Worm (Caenorhabditis elegans) whole organism, young adult: ENCODE results near the gene glod-4.

ENCODE experiments used
- C06A6.2 ChIP-seq: fragments of 200-800 bp; sonication (Bioruptor generic); conservative IDR thresholded peaks from 2 replicates; pipeline ENCODE4 v1.3.6; 2022; ENCODE audit warnings: missing genetic modification characterization, missing compliant biosample characterization
- D2030.7 ChIP-seq: fragments of 200-800 bp; sonication (Bioruptor generic); IDR thresholded peaks from 2 replicates; pipeline ENCODE4 v1.3.6; 2022; ENCODE audit warnings: missing genetic modification reagents, missing genetic modification characterization, missing compliant biosample characterization
- F10E7.11 ChIP-seq: sonication (generic microtip); optimal IDR thresholded peaks from 2 replicates; lab custom pipeline; 2017; ENCODE audit warnings: mild to moderate bottlenecking, missing genetic modification characterization, moderate library complexity, missing compliant biosample characterization
- F37B4.10 ChIP-seq: fragments of 200-800 bp; sonication (Bioruptor generic); IDR thresholded peaks from 2 replicates; pipeline ENCODE4 v1.3.6; 2022; ENCODE audit warnings: missing genetic modification characterization, missing compliant biosample characterization
- F52B5.7 ChIP-seq: sonication (generic microtip); optimal IDR thresholded peaks from 2 replicates; lab custom pipeline; 2016; ENCODE audit warnings: mild to moderate bottlenecking, missing genetic modification characterization, missing compliant biosample characterization
- K11D2.4 ChIP-seq: fragments of 200-800 bp; sonication (Bioruptor generic); IDR thresholded peaks from 2 replicates; pipeline ENCODE4 v1.3.6; 2022; ENCODE audit warnings: missing genetic modification reagents, missing genetic modification characterization, missing compliant biosample characterization
- T26A5.8 ChIP-seq: sonication (generic microtip); optimal IDR thresholded peaks from 2 replicates; lab custom pipeline; 2016; ENCODE audit warnings: missing genetic modification characterization, missing compliant biosample characterization
- Y53G8AR.9 ChIP-seq: fragments of 200-800 bp; sonication (Bioruptor generic); conservative IDR thresholded peaks from 2 replicates; pipeline ENCODE4 v1.3.6; 2022; ENCODE audit warnings: missing genetic modification reagents, missing genetic modification characterization, missing compliant biosample characterization
- ama-1 ChIP-seq, 3 experiments: fragments of 150-350 bp in 1 of 3; sonication (generic microtip) in 2 of 3; optimal IDR thresholded peaks; 2 replicates each; lab custom pipeline; 2014 to 2018; ENCODE audit warnings: missing biosample characterization in 2 of 3, missing genetic modification characterization in 2 of 3, missing genetic modification reagents in 2 of 3
- aptf-2 ChIP-seq: fragments of 200-800 bp; sonication (Bioruptor generic); conservative IDR thresholded peaks from 2 replicates; pipeline ENCODE4 v1.3.6; 2022; ENCODE audit warnings: missing genetic modification reagents, missing genetic modification characterization, missing compliant biosample characterization
- attf-6 ChIP-seq: fragments of 200-800 bp; sonication (Bioruptor generic); IDR thresholded peaks from 2 replicates; pipeline ENCODE4 v1.3.6; 2022; ENCODE audit warnings: missing genetic modification reagents, missing genetic modification characterization, missing compliant biosample characterization
- chd-7 ChIP-seq: sonication (generic microtip); optimal IDR thresholded peaks from 2 replicates; lab custom pipeline; 2016; ENCODE audit warnings: mild to moderate bottlenecking, missing genetic modification characterization, moderate library complexity, missing compliant biosample characterization
- die-1 ChIP-seq: sonication (generic microtip); optimal IDR thresholded peaks from 2 replicates; lab custom pipeline; 2016; ENCODE audit warnings: missing genotype, mild to moderate bottlenecking, missing genetic modification characterization, missing compliant biosample characterization
- dox-1 ChIP-seq: fragments of 200-800 bp; sonication (Bioruptor generic); IDR thresholded peaks from 2 replicates; pipeline ENCODE4 v1.3.6; 2022; ENCODE audit warnings: missing genetic modification reagents, missing genetic modification characterization, missing compliant biosample characterization
- efl-1 ChIP-seq: fragments of 150-350 bp; optimal IDR thresholded peaks from 2 replicates; lab custom pipeline; 2014; ENCODE audit warnings: missing biosample characterization, missing genetic modification reagents, missing genetic modification characterization
- gei-17 ChIP-seq: fragments of 200-800 bp; sonication (Bioruptor generic); optimal IDR thresholded peaks from 2 replicates; lab custom pipeline; 2018; ENCODE audit warnings: mild to moderate bottlenecking, missing genetic modification characterization, missing compliant biosample characterization
- him-1 ChIP-seq: sonication (generic microtip); optimal IDR thresholded peaks from 2 replicates; lab custom pipeline; 2016; ENCODE audit warnings: missing genotype, missing genetic modification reagents, missing genetic modification characterization, missing compliant biosample characterization
- lir-1 ChIP-seq: fragments of 200-800 bp; sonication (Bioruptor generic); conservative IDR thresholded peaks from 2 replicates; pipeline ENCODE4 v1.3.6; 2022; ENCODE audit warnings: missing genetic modification reagents, missing genetic modification characterization, missing compliant biosample characterization
- lsy-27 ChIP-seq: sonication (generic microtip); optimal IDR thresholded peaks from 2 replicates; lab custom pipeline; 2017; ENCODE audit warnings: missing genetic modification characterization, mild to moderate bottlenecking, missing compliant biosample characterization, antibody characterized with exemption, missing genotype, borderline replicate concordance; ENCODE audit not compliant: insufficient read depth
- madf-10 ChIP-seq: sonication (generic microtip); optimal IDR thresholded peaks from 2 replicates; lab custom pipeline; 2016; ENCODE audit warnings: mild to moderate bottlenecking, missing genetic modification characterization, missing compliant biosample characterization
- madf-8 ChIP-seq: fragments of 200-800 bp; sonication (Bioruptor generic); conservative IDR thresholded peaks from 2 replicates; pipeline ENCODE4 v1.3.6; 2022; ENCODE audit warnings: missing genetic modification reagents, missing genetic modification characterization, missing compliant biosample characterization
- nhr-27 ChIP-seq: fragments of 200-800 bp; sonication (Bioruptor generic); optimal IDR thresholded peaks from 2 replicates; lab custom pipeline; 2018; ENCODE audit warnings: mild to moderate bottlenecking, missing genetic modification characterization, moderate library complexity, missing compliant biosample characterization
- nhr-90 ChIP-seq: sonication (generic microtip); optimal IDR thresholded peaks from 2 replicates; lab custom pipeline; 2016; ENCODE audit warnings: missing genotype, mild to moderate bottlenecking, missing genetic modification characterization, missing compliant biosample characterization
- pbrm-1 ChIP-seq: fragments of 200-800 bp; sonication (Bioruptor generic); IDR thresholded peaks from 2 replicates; pipeline ENCODE4 v1.3.6; 2022; ENCODE audit warnings: missing genetic modification reagents, missing genetic modification characterization, missing compliant biosample characterization
- rcor-1 ChIP-seq: fragments of 200-800 bp; sonication (Bioruptor generic); IDR thresholded peaks from 2 replicates; pipeline ENCODE4 v1.3.6; 2022; ENCODE audit warnings: missing genetic modification reagents, missing genetic modification characterization, missing compliant biosample characterization
- rpc-1 ChIP-seq, 2 experiments: fragments of 150-350 bp in 1 of 2; sonication (generic microtip) in 1 of 2; optimal IDR thresholded peaks; 2 replicates each; lab custom pipeline; 2014 to 2018; ENCODE audit warnings: missing biosample characterization in 1 of 2, missing genetic modification characterization in 1 of 2, missing genetic modification reagents in 1 of 2, missing genotype in 1 of 2
- sea-2 ChIP-seq: fragments of 200-800 bp; sonication (Bioruptor generic); IDR thresholded peaks from 2 replicates; pipeline ENCODE4 v1.3.6; 2022; ENCODE audit warnings: missing genetic modification characterization, missing compliant biosample characterization
- snpc-1.3 ChIP-seq: sonication (generic microtip); optimal IDR thresholded peaks from 2 replicates; lab custom pipeline; 2017; ENCODE audit warnings: missing genetic modification characterization, mild to moderate bottlenecking, missing compliant biosample characterization, antibody characterized with exemption, moderate library complexity, missing genotype, missing genetic modification reagents; ENCODE audit not compliant: insufficient read depth
- somi-1 ChIP-seq: fragments of 200-800 bp; sonication (Bioruptor generic); optimal IDR thresholded peaks from 2 replicates; lab custom pipeline; 2018; ENCODE audit warnings: mild to moderate bottlenecking, missing genetic modification characterization, missing compliant biosample characterization
- tbp1 ChIP-seq: fragments of 200-800 bp; sonication (Bioruptor generic); optimal IDR thresholded peaks from 2 replicates; lab custom pipeline; 2018; ENCODE audit warnings: mild to moderate bottlenecking, missing genetic modification characterization, missing compliant biosample characterization
- xnd-1 ChIP-seq: sonication (generic microtip); optimal IDR thresholded peaks from 2 replicates; lab custom pipeline; 2016; ENCODE audit warnings: missing genotype, missing genetic modification reagents, missing genetic modification characterization, missing compliant biosample characterization
- ztf-18 ChIP-seq: sonication (generic microtip); optimal IDR thresholded peaks from 2 replicates; lab custom pipeline; 2016; ENCODE audit warnings: missing genotype, mild to moderate bottlenecking, missing genetic modification characterization, missing compliant biosample characterization
- ztf-22 ChIP-seq: fragments of 200-800 bp; sonication (Bioruptor generic); optimal IDR thresholded peaks from 2 replicates; lab custom pipeline; 2018; ENCODE audit warnings: mild to moderate bottlenecking, missing genetic modification characterization, moderate library complexity, missing compliant biosample characterization
- ztf-3 ChIP-seq: fragments of 200-800 bp; sonication (Bioruptor generic); optimal IDR thresholded peaks from 2 replicates; lab custom pipeline; 2018; ENCODE audit warnings: mild to moderate bottlenecking, missing genetic modification characterization, missing compliant biosample characterization
- ztf-6 ChIP-seq: fragments of 200-800 bp; sonication (Bioruptor generic); IDR thresholded peaks from 2 replicates; pipeline ENCODE4 v1.3.6; 2022; ENCODE audit warnings: missing genetic modification reagents, missing genetic modification characterization, missing compliant biosample characterization

The glod-4 gene

DNA sequence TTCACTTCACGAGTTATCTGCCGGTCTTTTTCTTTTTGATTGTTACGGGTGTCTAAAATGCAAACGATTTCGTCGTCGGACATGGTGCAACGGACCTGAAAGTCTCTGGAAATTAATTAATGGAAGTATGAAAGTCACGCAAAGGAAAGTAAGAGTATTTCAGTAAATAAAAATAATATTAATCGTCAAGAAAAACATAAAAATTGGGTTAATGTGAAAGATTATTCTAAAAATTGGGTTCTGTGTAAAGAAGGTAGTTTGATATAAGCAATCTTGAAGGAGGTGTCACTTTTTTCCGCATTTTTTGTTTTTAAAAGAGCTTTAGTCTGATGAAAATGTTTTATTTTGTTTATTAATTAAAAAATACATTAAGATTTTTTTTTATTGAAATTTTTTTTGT, 3.9 kb downstream of the glod-4 start, which contains the start of gene C16C10.9:
Gene C16C10.9, minus strand, starts transcription at position 101 of the 400 bp plus-strand sequence.
- TF ChIP-seq F10E7.11 (tag; lab: Kevin White, UChicago) = no peak

DNA sequence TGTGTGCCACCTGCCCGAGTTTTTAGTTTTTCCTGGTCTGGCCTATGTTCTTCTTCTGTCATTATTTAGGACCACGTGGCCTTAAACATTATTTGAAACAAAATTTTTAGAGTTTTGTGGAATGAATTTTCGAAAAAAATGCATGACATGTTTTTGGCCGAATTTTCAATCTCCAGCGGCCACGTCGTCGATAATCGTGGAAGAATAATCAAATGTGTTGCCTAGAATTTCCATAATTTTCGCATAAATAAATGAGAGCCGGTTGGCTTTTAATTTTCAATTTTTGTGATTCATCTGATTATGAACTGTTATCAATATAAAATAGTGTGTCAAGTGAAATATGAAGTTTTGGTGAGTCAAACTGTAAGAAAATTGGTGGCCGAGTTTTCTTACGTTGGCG, 7.5 kb downstream of the glod-4 start, which contains the start of gene C01G12.16:
Gene C01G12.16, plus strand, starts transcription at position 301 of the 400 bp plus-strand sequence.
- TF ChIP-seq ztf-18 (no peak), tbp1 (GFP tag; lab: Kevin White, UChicago) (no peak), ama-1 (optimal IDR thresholded peaks at IDR 0.05; lab: Kevin White, UChicago) (no peak), ama-1 (GFP tag; optimal IDR thresholded peaks at IDR 0.05; lab: Kevin White, UChicago) (no peak), somi-1 (no peak)

DNA sequence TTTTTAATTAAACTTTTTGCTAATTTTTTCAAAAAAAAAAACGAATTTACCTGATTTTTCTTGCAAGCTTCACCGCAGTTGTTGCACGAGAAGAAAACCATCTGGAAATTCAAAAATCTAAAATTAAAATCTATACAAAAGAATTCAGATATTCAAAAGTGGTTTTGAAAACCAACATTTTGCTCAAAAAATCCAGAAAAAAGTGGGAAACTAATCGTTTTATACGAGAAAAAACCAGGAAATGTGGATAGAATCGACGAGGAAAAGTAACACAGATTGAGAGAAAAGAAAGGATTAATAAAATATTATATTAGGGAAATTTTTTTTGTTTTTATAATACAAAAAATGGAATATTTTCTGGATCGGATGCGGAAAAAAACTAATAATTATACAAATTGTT, 10.7 kb downstream of the glod-4 start, which contains the start of gene C16C10.8:
Gene C16C10.8, minus strand, starts transcription at position 101 of the 400 bp plus-strand sequence.
- TF ChIP-seq chd-7 (tag; lab: Kevin White, UChicago) (no peak), efl-1 (GFP tag; lab: Kevin White, UChicago) (no peak), ama-1 (optimal IDR thresholded peaks at IDR 0.05; lab: Kevin White, UChicago) (no peak), ama-1 (GFP tag; optimal IDR thresholded peaks at IDR 0.05; lab: Kevin White, UChicago) (no peak), aptf-2 (GFP tag; lab: Robert Waterston, UW) (no peak), lir-1 (GFP tag; lab: Robert Waterston, UW) (no peak), nhr-27 (no peak), ztf-3 (GFP tag; lab: Kevin White, UChicago) (no peak), madf-8 (GFP tag; lab: Robert Waterston, UW) (no peak), D2030.7 (GFP tag; lab: Robert Waterston, UW) (no peak), F37B4.10 (no peak), dox-1 (GFP tag; lab: Robert Waterston, UW) (no peak), rpc-1 (optimal IDR thresholded peaks at IDR 0.05; lab: Kevin White, UChicago) (no peak), rpc-1 (tag; optimal IDR thresholded peaks at IDR 0.05; lab: Kevin White, UChicago) (no peak), pbrm-1 (GFP tag; lab: Robert Waterston, UW) (no peak), lsy-27 (tag; lab: Kevin White, UChicago) (no peak), ztf-6 (GFP tag; lab: Robert Waterston, UW) (no peak), K11D2.4 (GFP tag; lab: Robert Waterston, UW) (no peak), him-1 (no peak)

DNA sequence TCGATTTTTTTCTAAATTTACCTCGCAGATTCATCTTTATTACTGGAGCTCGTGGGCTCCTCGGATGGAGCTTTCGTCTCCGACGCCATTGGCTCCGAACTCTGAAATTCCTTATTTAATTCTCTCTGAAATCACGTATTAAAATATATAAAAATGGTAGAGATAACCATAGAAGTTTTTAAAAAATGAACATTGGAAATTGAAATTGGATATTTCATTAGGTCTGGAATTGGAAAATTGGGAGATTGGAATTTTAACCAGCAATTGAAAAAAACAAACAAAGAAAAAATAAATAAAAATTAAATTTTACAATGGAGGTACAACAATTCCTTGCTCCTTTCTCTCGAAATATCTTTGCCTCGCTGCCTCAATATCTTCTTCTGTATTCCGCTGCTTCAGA, 13.3 kb downstream of the glod-4 start, which contains the start of gene rnf-5:
Gene rnf-5, minus strand, starts transcription at position 101 of the 400 bp plus-strand sequence.
- no peak for TF ChIP-seq snpc-1.3 (tag; lab: Kevin White, UChicago)
- TF ChIP-seq F52B5.7 = no peak
- TF ChIP-seq madf-10 (tag; lab: Kevin White, UChicago) = no peak
- no peak for TF ChIP-seq T26A5.8 (tag; lab: Kevin White, UChicago)
- TF ChIP-seq Y53G8AR.9 = no peak
- TF ChIP-seq ztf-6 (GFP tag; lab: Robert Waterston, UW) = no peak
- TF ChIP-seq xnd-1 (tag; lab: Kevin White, UChicago) = no peak
- TF ChIP-seq die-1 = no peak
- no peak for TF ChIP-seq C06A6.2
- no peak for TF ChIP-seq gei-17 (GFP tag; lab: Kevin White, UChicago)
- no peak for TF ChIP-seq ztf-22 (GFP tag; lab: Kevin White, UChicago)
- no peak for TF ChIP-seq F10E7.11 (tag; lab: Kevin White, UChicago)
- no peak for TF ChIP-seq sea-2 (GFP tag; lab: Robert Waterston, UW)
- no peak for TF ChIP-seq attf-6 (GFP tag; lab: Robert Waterston, UW)
- no peak for TF ChIP-seq rcor-1 (GFP tag; lab: Robert Waterston, UW)
- no peak for TF ChIP-seq nhr-90
